Fruit fly (Drosophila melanogaster): ENCODE data around the gene CG34126.

Gene CG34126

dm6 chr2L:4979138-4979537 lies 2.3 kb upstream of the CG34126 start, which contains the start of gene CG8891:
Gene CG8891, minus strand, starts transcription at chr2L:4979379.
- TF ChIP-seq Mnt (GFP tag; optimal IDR thresholded peaks at IDR 0.05) = peak; percentile 51
- no peak for TF ChIP-seq CG11617 (GFP tag; optimal IDR thresholded peaks at IDR 0.05)
- peak; percentile 14 for TF ChIP-seq bab1 (GFP tag; optimal IDR thresholded peaks at IDR 0.05)

dm6 chr2L:4982098-4982646 lies 758 bp downstream of the CG34126 start:
- TF ChIP-seq pad (GFP tag; optimal IDR thresholded peaks at IDR 0.05) (peak; percentile 9), Crg-1 (GFP tag; optimal IDR thresholded peaks at IDR 0.05) (no peak), cnc (optimal IDR thresholded peaks at IDR 0.05) (no peak), tj (GFP tag; optimal IDR thresholded peaks at IDR 0.05) (peak; percentile 41), ovo (GFP tag; optimal IDR thresholded peaks at IDR 0.05) (peak; percentile 86), Clk (GFP tag; optimal IDR thresholded peaks at IDR 0.05) (no peak), CG5204 (GFP tag; optimal IDR thresholded peaks at IDR 0.05) (no peak)

- no peak for TF ChIP-seq cnc (optimal IDR thresholded peaks at IDR 0.05)
These were observed 13.8 kb downstream of the CG34126 start for dm6 chr2L:4995010-4995836.

dm6 chr2L:4995837-4996136 lies 14.4 kb downstream of the CG34126 start:
- TF ChIP-seq CG7045 (GFP tag; optimal IDR thresholded peaks at IDR 0.05) = no peak
- TF ChIP-seq Mnt (GFP tag; optimal IDR thresholded peaks at IDR 0.05) = no peak
- no peak for TF ChIP-seq toe (GFP tag; optimal IDR thresholded peaks at IDR 0.05)
- no peak for TF ChIP-seq Clk (GFP tag; optimal IDR thresholded peaks at IDR 0.05)
- no peak for TF ChIP-seq kay (GFP tag; ENCODE audit: borderline replicate concordance)
- no peak for TF ChIP-seq CG1620 (GFP tag; optimal IDR thresholded peaks at IDR 0.05)
- TF ChIP-seq bab1 (GFP tag; optimal IDR thresholded peaks at IDR 0.05) = no peak
- no peak for TF ChIP-seq CG5204 (GFP tag; optimal IDR thresholded peaks at IDR 0.05)
- TF ChIP-seq ovo (GFP tag; optimal IDR thresholded peaks at IDR 0.05) = no peak
- TF ChIP-seq CG12768 (GFP tag; optimal IDR thresholded peaks at IDR 0.05) = no peak
- TF ChIP-seq cnc (optimal IDR thresholded peaks at IDR 0.05) = no peak
- TF ChIP-seq tj (GFP tag; optimal IDR thresholded peaks at IDR 0.05) = no peak

dm6 chr2L:4996283-4996922 lies 15.0 kb downstream of the CG34126 start:
- no peak for TF ChIP-seq pad (GFP tag; optimal IDR thresholded peaks at IDR 0.05)
- no peak for TF ChIP-seq CG33017 (tag; optimal IDR thresholded peaks at IDR 0.05)
- TF ChIP-seq tj (GFP tag; optimal IDR thresholded peaks at IDR 0.05) = peak; percentile 82

dm6 chr2L:4997401-4998259 lies 16.2 kb downstream of the CG34126 start:
- TF ChIP-seq tj (GFP tag; optimal IDR thresholded peaks at IDR 0.05) (peak; percentile 81), Clk (GFP tag; optimal IDR thresholded peaks at IDR 0.05) (peak; percentile 90), CG1620 (GFP tag; optimal IDR thresholded peaks at IDR 0.05) (peak; percentile 92), CG5204 (GFP tag; optimal IDR thresholded peaks at IDR 0.05) (no peak), CG11617 (GFP tag; optimal IDR thresholded peaks at IDR 0.05) (peak; percentile 94), cic (GFP tag; optimal IDR thresholded peaks at IDR 0.05) (peak; percentile 95), ovo (GFP tag; optimal IDR thresholded peaks at IDR 0.05) (peak; percentile 84), toe (GFP tag; optimal IDR thresholded peaks at IDR 0.05) (peak; percentile 51), CG14711 (tag; optimal IDR thresholded peaks at IDR 0.05) (peak; percentile 91), cnc (optimal IDR thresholded peaks at IDR 0.05) (no peak), CG7101 (tag; optimal IDR thresholded peaks at IDR 0.05) (peak; percentile 95), bab1 (GFP tag; optimal IDR thresholded peaks at IDR 0.05) (peak; percentile 92), CG12768 (GFP tag; optimal IDR thresholded peaks at IDR 0.05) (peak; percentile 93), Crg-1 (GFP tag; optimal IDR thresholded peaks at IDR 0.05) (peak; percentile 79), Mnt (GFP tag; optimal IDR thresholded peaks at IDR 0.05) (peak; percentile 79), CG7045 (GFP tag; optimal IDR thresholded peaks at IDR 0.05) (peak; percentile 94), pad (GFP tag; optimal IDR thresholded peaks at IDR 0.05) (peak; percentile 95), kay (GFP tag; ENCODE audit: borderline replicate concordance) (peak; percentile 47), CG33017 (tag; optimal IDR thresholded peaks at IDR 0.05) (peak; percentile 93), Hr96 (GFP tag; optimal IDR thresholded peaks at IDR 0.05) (peak; percentile 96)

- TF ChIP-seq kay (GFP tag; ENCODE audit: borderline replicate concordance) (no peak), Hr96 (GFP tag; optimal IDR thresholded peaks at IDR 0.05) (no peak), CG33017 (tag; optimal IDR thresholded peaks at IDR 0.05) (no peak), toe (GFP tag; optimal IDR thresholded peaks at IDR 0.05) (no peak), ovo (GFP tag; optimal IDR thresholded peaks at IDR 0.05) (no peak), CG5204 (GFP tag; optimal IDR thresholded peaks at IDR 0.05) (no peak)
These were observed 16.8 kb downstream of the CG34126 start for dm6 chr2L:4998260-4998560.

All from whole organism, adult.